Fruit fly (Drosophila melanogaster) whole organism, embryonic: ENCODE data around the gene CG15894.

Experiments used
- Atf3 ChIP-seq: fragments of 200-800 bp; sonication (Bioruptor generic); optimal IDR thresholded peaks from 3 replicates; lab custom pipeline; 2016; ENCODE audit warnings: missing biosample characterization, missing genetic modification characterization
- Bteb2 ChIP-seq: fragments of 200-800 bp; sonication (Bioruptor generic); optimal IDR thresholded peaks from 2 replicates; lab custom pipeline; 2016; ENCODE audit warnings: missing biosample characterization, missing genetic modification characterization
- CG10209 ChIP-seq: fragments of 200-800 bp; sonication (Bioruptor generic); optimal IDR thresholded peaks from 3 replicates; lab custom pipeline; 2017; ENCODE audit warnings: missing biosample characterization, mild to moderate bottlenecking, missing genetic modification characterization, missing genetic modification reagents
- CG10543 ChIP-seq: fragments of 200-800 bp; sonication (Bioruptor generic); optimal IDR thresholded peaks from 3 replicates; lab custom pipeline; 2017; ENCODE audit warnings: missing biosample characterization, mild to moderate bottlenecking, missing genetic modification characterization, moderate library complexity
- CG12071 ChIP-seq: fragments of 200-800 bp; sonication (Bioruptor generic); optimal IDR thresholded peaks from 3 replicates; lab custom pipeline; 2018; ENCODE audit warnings: missing biosample characterization, mild to moderate bottlenecking, missing genetic modification characterization
- CG1233 ChIP-seq: fragments of 200-800 bp; sonication (Bioruptor generic); optimal IDR thresholded peaks from 4 replicates; lab custom pipeline; 2018; ENCODE audit warnings: missing biosample characterization, mild to moderate bottlenecking, missing genetic modification characterization
- CG13624 ChIP-seq: fragments of 200-800 bp; sonication (Bioruptor generic); optimal IDR thresholded peaks from 2 replicates; lab custom pipeline; 2016; ENCODE audit warnings: missing biosample characterization, missing genetic modification characterization
- CG15011 ChIP-seq: fragments of 200-800 bp; sonication (Bioruptor generic); optimal IDR thresholded peaks from 3 replicates; lab custom pipeline; 2018; ENCODE audit warnings: missing biosample characterization, mild to moderate bottlenecking, missing genetic modification characterization
- CG15073 ChIP-seq: fragments of 200-800 bp; sonication (Bioruptor generic); optimal IDR thresholded peaks from 2 replicates; lab custom pipeline; 2016; ENCODE audit warnings: missing biosample characterization, missing genetic modification characterization
- CG1602 ChIP-seq: fragments of 200-800 bp; sonication (Bioruptor generic); optimal IDR thresholded peaks from 3 replicates; lab custom pipeline; 2016; ENCODE audit warnings: missing biosample characterization, missing genetic modification characterization
- CG17385 ChIP-seq: fragments of 200-800 bp; sonication (Bioruptor generic); optimal IDR thresholded peaks from 3 replicates; lab custom pipeline; 2018; ENCODE audit warnings: missing biosample characterization, mild to moderate bottlenecking, missing genetic modification characterization
- CG18619 ChIP-seq: fragments of 200-800 bp; sonication (Bioruptor generic); optimal IDR thresholded peaks from 3 replicates; lab custom pipeline; 2017; ENCODE audit warnings: missing biosample characterization, mild to moderate bottlenecking, missing genetic modification characterization
- CG2202 ChIP-seq: fragments of 200-800 bp; sonication (Bioruptor generic); optimal IDR thresholded peaks from 2 replicates; lab custom pipeline; 2018; ENCODE audit warnings: missing biosample characterization, mild to moderate bottlenecking, missing genetic modification characterization
- CG33557 ChIP-seq: fragments of 200-800 bp; sonication (Bioruptor generic); optimal IDR thresholded peaks from 2 replicates; lab custom pipeline; 2019; ENCODE audit warnings: missing biosample characterization, mild to moderate bottlenecking, missing genetic modification characterization, moderate library complexity
- CG3407 ChIP-seq: fragments of 200-800 bp; sonication (Bioruptor generic); optimal IDR thresholded peaks from 2 replicates; lab custom pipeline; 2018; ENCODE audit warnings: missing biosample characterization, mild to moderate bottlenecking, missing genetic modification characterization
- CG42726 ChIP-seq: fragments of 200-800 bp; sonication (Bioruptor generic); IDR thresholded peaks from 2 replicates; pipeline ENCODE4 v1.3.6; 2022; ENCODE audit warnings: missing biosample characterization, missing genetic modification characterization; ENCODE audit not compliant: partially characterized antibody
- CG6175 ChIP-seq: fragments of 200-800 bp; sonication (Bioruptor generic); IDR thresholded peaks from 3 replicates; pipeline ENCODE4 v1.3.6; 2022; ENCODE audit warnings: missing biosample characterization, missing genetic modification characterization
- CG7372 ChIP-seq: fragments of 200-800 bp; sonication (Bioruptor generic); IDR thresholded peaks from 2 replicates; pipeline ENCODE4 v1.3.6; 2022; ENCODE audit warnings: missing biosample characterization, missing genetic modification characterization
- CG8359 ChIP-seq: fragments of 200-800 bp; sonication (Bioruptor generic); optimal IDR thresholded peaks from 2 replicates; lab custom pipeline; 2017; ENCODE audit warnings: missing biosample characterization, mild to moderate bottlenecking, missing genetic modification characterization, borderline replicate concordance
- CG9437 ChIP-seq: fragments of 200-800 bp; sonication (Bioruptor generic); optimal IDR thresholded peaks from 2 replicates; lab custom pipeline; 2018; ENCODE audit warnings: missing biosample characterization, mild to moderate bottlenecking, missing genetic modification characterization
- Camta ChIP-seq: fragments of 200-800 bp; sonication (Bioruptor generic); optimal IDR thresholded peaks from 2 replicates; lab custom pipeline; 2016; ENCODE audit warnings: missing biosample characterization, missing genetic modification characterization
- D19B ChIP-seq: fragments of 200-800 bp; sonication (Bioruptor generic); optimal IDR thresholded peaks from 2 replicates; lab custom pipeline; 2017; ENCODE audit warnings: missing biosample characterization, mild to moderate bottlenecking, missing genetic modification characterization
- Dll ChIP-seq: fragments of 200-800 bp; sonication (Bioruptor generic); IDR thresholded peaks from 4 replicates; pipeline ENCODE4 v1.3.6; 2022; ENCODE audit warnings: missing biosample characterization, missing genetic modification characterization; ENCODE audit not compliant: partially characterized antibody
- Gsc ChIP-seq: fragments of 200-800 bp; sonication (Bioruptor generic); IDR thresholded peaks from 2 replicates; pipeline ENCODE4 v1.3.6; 2022; ENCODE audit warnings: missing biosample characterization, missing genetic modification characterization
- Hand ChIP-seq: fragments of 200-800 bp; sonication (Bioruptor generic); optimal IDR thresholded peaks from 2 replicates; lab custom pipeline; 2017; ENCODE audit warnings: mild to moderate bottlenecking, missing biosample characterization, missing genetic modification reagents, missing genetic modification characterization
- Mrtf ChIP-seq: fragments of 200-800 bp; sonication (Bioruptor generic); IDR thresholded peaks from 3 replicates; pipeline ENCODE4 v1.3.6; 2022; ENCODE audit warnings: missing biosample characterization, missing genetic modification characterization
- NFAT ChIP-seq: fragments of 200-800 bp; sonication (Bioruptor generic); IDR thresholded peaks from 2 replicates; pipeline ENCODE4 v1.3.6; 2022; ENCODE audit warnings: missing biosample characterization, missing genetic modification characterization
- Neu2 ChIP-seq: fragments of 200-800 bp; sonication (Bioruptor generic); optimal IDR thresholded peaks from 3 replicates; lab custom pipeline; 2016; ENCODE audit warnings: missing biosample characterization, missing genetic modification characterization, borderline replicate concordance
- Tbp ChIP-seq: fragments of >200 bp; optimal IDR thresholded peaks from 2 replicates; lab custom pipeline; 2018; ENCODE audit warnings: missing biosample characterization, missing genetic modification characterization
- YL-1 ChIP-seq: fragments of 200-800 bp; sonication (Bioruptor generic); optimal IDR thresholded peaks from 3 replicates; lab custom pipeline; 2017; ENCODE audit warnings: missing biosample characterization, mild to moderate bottlenecking, missing genetic modification characterization
- crol ChIP-seq: fragments of 200-800 bp; sonication (Bioruptor generic); IDR thresholded peaks from 2 replicates; pipeline ENCODE4 v1.3.6; 2022; ENCODE audit warnings: missing biosample characterization, missing genetic modification characterization
- dm ChIP-seq: fragments of 200-800 bp; sonication (Bioruptor generic); optimal IDR thresholded peaks from 3 replicates; lab custom pipeline; 2016; ENCODE audit warnings: missing biosample characterization, missing genetic modification characterization
- ems ChIP-seq: fragments of 200-800 bp; sonication (Bioruptor generic); optimal IDR thresholded peaks from 3 replicates; lab custom pipeline; 2016; ENCODE audit warnings: missing biosample characterization, missing genetic modification characterization
- esg ChIP-seq: fragments of 200-800 bp; sonication (Bioruptor generic); conservative IDR thresholded peaks from 2 replicates; pipeline ENCODE4 v1.3.6; 2022; ENCODE audit warnings: missing biosample characterization, missing genetic modification characterization
- fd96Cb ChIP-seq: fragments of 200-800 bp; sonication (Bioruptor generic); optimal IDR thresholded peaks from 2 replicates; lab custom pipeline; 2018; ENCODE audit warnings: missing biosample characterization, mild to moderate bottlenecking, missing genetic modification characterization, moderate library complexity
- fru ChIP-seq: fragments of >200 bp; optimal IDR thresholded peaks from 2 replicates; lab custom pipeline; 2017
- gce ChIP-seq: fragments of 200-800 bp; sonication (Bioruptor generic); IDR thresholded peaks from 3 replicates; pipeline ENCODE4 v1.3.6; 2022; ENCODE audit warnings: missing biosample characterization, missing genetic modification characterization
- ham ChIP-seq: fragments of 200-800 bp; sonication (Bioruptor generic); IDR thresholded peaks from 2 replicates; pipeline ENCODE4 v1.3.6; 2022; ENCODE audit warnings: missing biosample characterization, missing genetic modification characterization
- her ChIP-seq: fragments of 200-800 bp; sonication (Bioruptor generic); optimal IDR thresholded peaks from 2 replicates; lab custom pipeline; 2016; ENCODE audit warnings: missing biosample characterization, missing genetic modification characterization
- hth ChIP-seq: fragments of >200 bp; optimal IDR thresholded peaks from 2 replicates; lab custom pipeline; 2017; ENCODE audit warnings: inconsistent platforms
- jigr1 ChIP-seq: fragments of 200-800 bp; sonication (Bioruptor generic); IDR thresholded peaks from 3 replicates; pipeline ENCODE4 v1.3.6; 2022; ENCODE audit warnings: missing biosample characterization, missing genetic modification characterization
- lov ChIP-seq, 2 experiments: fragments of 200-800 bp in 1 of 2; fragments of >200 bp in 1 of 2; sonication (Bioruptor generic) in 1 of 2; IDR thresholded peaks in 1 of 2; optimal IDR thresholded peaks in 1 of 2; 2 replicates in 1 of 2; 3 replicates in 1 of 2; pipeline versions ENCODE4 v1.3.6 to Lab custom; 2017 to 2022; ENCODE audit warnings: missing biosample characterization in 1 of 2, missing genetic modification characterization in 1 of 2
- nom ChIP-seq: fragments of 200-800 bp; sonication (Bioruptor generic); optimal IDR thresholded peaks from 2 replicates; lab custom pipeline; 2017; ENCODE audit warnings: missing biosample characterization, missing genetic modification characterization, mild to moderate bottlenecking, moderate library complexity, missing genetic modification reagents
- onecut ChIP-seq: fragments of 200-800 bp; sonication (Bioruptor generic); IDR thresholded peaks from 2 replicates; pipeline ENCODE4 v1.3.6; 2022; ENCODE audit warnings: missing biosample characterization, missing genetic modification characterization
- peb ChIP-seq: fragments of 200-800 bp; sonication (Bioruptor generic); IDR thresholded peaks from 2 replicates; pipeline ENCODE4 v1.3.6; 2022; ENCODE audit warnings: missing biosample characterization, missing genetic modification characterization
- pum ChIP-seq: fragments of 200-800 bp; sonication (Bioruptor generic); optimal IDR thresholded peaks from 2 replicates; lab custom pipeline; 2016; ENCODE audit warnings: missing biosample characterization, missing genetic modification characterization
- sna ChIP-seq: fragments of 200-800 bp; sonication (Bioruptor generic); IDR thresholded peaks from 2 replicates; pipeline ENCODE4 v1.3.6; 2022; ENCODE audit warnings: missing biosample characterization, missing genetic modification characterization; ENCODE audit not compliant: partially characterized antibody
- tgo ChIP-seq: fragments of 200-800 bp; sonication (Bioruptor generic); IDR thresholded peaks from 3 replicates; pipeline ENCODE4 v1.3.6; 2022; ENCODE audit warnings: missing biosample characterization, missing genetic modification characterization
- tio ChIP-seq: fragments of 200-800 bp; sonication (Bioruptor generic); optimal IDR thresholded peaks from 2 replicates; lab custom pipeline; 2017; ENCODE audit warnings: missing biosample characterization, missing genetic modification characterization, inconsistent platforms
- unc-4 ChIP-seq: fragments of 200-800 bp; sonication (Bioruptor generic); IDR thresholded peaks from 2 replicates; pipeline ENCODE4 v1.3.6; 2022; ENCODE audit warnings: missing biosample characterization, missing genetic modification characterization; ENCODE audit not compliant: partially characterized antibody
- unpg ChIP-seq: fragments of 200-800 bp; sonication (Bioruptor generic); optimal IDR thresholded peaks from 3 replicates; lab custom pipeline; 2018; ENCODE audit warnings: missing biosample characterization, mild to moderate bottlenecking, missing genetic modification characterization, moderate library complexity
- zf30C ChIP-seq: fragments of 200-800 bp; sonication (Bioruptor generic); optimal IDR thresholded peaks from 3 replicates; lab custom pipeline; 2018; ENCODE audit warnings: missing biosample characterization, mild to moderate bottlenecking, missing genetic modification characterization

The CG15894 gene

dm6 chrX:6376748-6377147 lies 67.7 kb downstream of the CG15894 start (continued):
- no peak for TF ChIP-seq crol (GFP tag; lab: Robert Waterston, UW)
- no peak for TF ChIP-seq CG15011
- TF ChIP-seq sna = no peak
- TF ChIP-seq her (GFP tag; lab: Kevin White, UChicago) = no peak
- no peak for TF ChIP-seq hth (lab: Kevin White, UChicago)
- no peak for TF ChIP-seq CG6175 (GFP tag; lab: Robert Waterston, UW)
- no peak for TF ChIP-seq Bteb2 (GFP tag; lab: Kevin White, UChicago)
- TF ChIP-seq Atf3 (GFP tag; lab: Kevin White, UChicago) = no peak
- TF ChIP-seq CG18619 (GFP tag; lab: Kevin White, UChicago) = no peak
- TF ChIP-seq Mrtf (GFP tag; lab: Robert Waterston, UW) = no peak
- TF ChIP-seq CG7372 (GFP tag; lab: Robert Waterston, UW) = no peak
- TF ChIP-seq Hand (GFP tag; lab: Kevin White, UChicago) = no peak
- peak; percentile 26; the same call in 1 of the 3 replicates for TF ChIP-seq tgo (GFP tag; lab: Robert Waterston, UW)
- TF ChIP-seq CG15073 (GFP tag; lab: Kevin White, UChicago) = no peak
- TF ChIP-seq NFAT (GFP tag; lab: Robert Waterston, UW) = no peak
- TF ChIP-seq CG9437 = no peak
- no peak for TF ChIP-seq ems (GFP tag; lab: Kevin White, UChicago)
- TF ChIP-seq CG17385 (GFP tag; lab: Kevin White, UChicago) = no peak
- TF ChIP-seq onecut (GFP tag; lab: Robert Waterston, UW) = no peak
- no peak for TF ChIP-seq CG33557 (GFP tag; lab: Kevin White, UChicago)
- TF ChIP-seq unc-4 (GFP tag; lab: Robert Waterston, UW) = no peak
- no peak for TF ChIP-seq tio
- no peak for TF ChIP-seq gce (GFP tag; lab: Robert Waterston, UW)
- TF ChIP-seq esg (GFP tag; lab: Robert Waterston, UW) = no peak
- peak; percentile 11 for TF ChIP-seq fd96Cb (tag; lab: Kevin White, UChicago)
- no peak for TF ChIP-seq zf30C (GFP tag; lab: Kevin White, UChicago)
- no peak for TF ChIP-seq CG13624
- TF ChIP-seq jigr1 (GFP tag; lab: Robert Waterston, UW) = no peak
- TF ChIP-seq dm (GFP tag; lab: Kevin White, UChicago) = no peak
- TF ChIP-seq CG1233 (GFP tag; lab: Kevin White, UChicago) = no peak
- TF ChIP-seq CG10543 = no peak
- TF ChIP-seq peb = no peak
- no peak for TF ChIP-seq nom (GFP tag; lab: Kevin White, UChicago)
- TF ChIP-seq CG1602 (GFP tag; lab: Kevin White, UChicago) = no peak
- TF ChIP-seq CG8359 (GFP tag; lab: Kevin White, UChicago) = no peak
- TF ChIP-seq fru (lab: Kevin White, UChicago) = no peak
- TF ChIP-seq CG42726 (GFP tag; lab: Robert Waterston, UW) = no peak
- TF ChIP-seq CG2202 (tag; lab: Kevin White, UChicago) = no peak
- TF ChIP-seq CG12071 (GFP tag; lab: Kevin White, UChicago) = no peak
- no peak for TF ChIP-seq YL-1 (GFP tag; lab: Kevin White, UChicago)
- TF ChIP-seq lov (optimal IDR thresholded peaks at IDR 0.05; lab: Kevin White, UChicago) = no peak
- no peak for TF ChIP-seq lov (GFP tag; IDR thresholded peaks at IDR 0.05; lab: Robert Waterston, UW)
- TF ChIP-seq Dll (GFP tag; lab: Robert Waterston, UW) = no peak
- no peak for TF ChIP-seq CG3407
- TF ChIP-seq unpg (GFP tag; lab: Kevin White, UChicago) = no peak
- no peak for TF ChIP-seq ham (GFP tag; lab: Robert Waterston, UW)
- no peak for TF ChIP-seq pum
- TF ChIP-seq Gsc (GFP tag; lab: Robert Waterston, UW) = no peak
- TF ChIP-seq D19B = no peak
- TF ChIP-seq Neu2 (GFP tag; lab: Kevin White, UChicago) = no peak
- no peak for TF ChIP-seq Camta (GFP tag; lab: Kevin White, UChicago)
- TF ChIP-seq Tbp (GFP tag; lab: Kevin White, UChicago) = no peak
- peak; percentile 14 for TF ChIP-seq CG10209 (GFP tag; lab: Kevin White, UChicago)
